Fruit fly (Drosophila melanogaster): ENCODE results near the gene CG31717.

- no peak for TF ChIP-seq Mnt (GFP tag; optimal IDR thresholded peaks at IDR 0.05)
- no peak for TF ChIP-seq cnc (optimal IDR thresholded peaks at IDR 0.05)
- TF ChIP-seq bab1 (GFP tag; optimal IDR thresholded peaks at IDR 0.05): no peak
- no peak for TF ChIP-seq toe (GFP tag; optimal IDR thresholded peaks at IDR 0.05)
- TF ChIP-seq CG14711 (tag; optimal IDR thresholded peaks at IDR 0.05): no peak
- TF ChIP-seq CG7045 (GFP tag; optimal IDR thresholded peaks at IDR 0.05): no peak
- no peak for TF ChIP-seq CG11617 (GFP tag; optimal IDR thresholded peaks at IDR 0.05)
- TF ChIP-seq CG12768 (GFP tag; optimal IDR thresholded peaks at IDR 0.05): no peak
- peak; percentile 75 for TF ChIP-seq kay (GFP tag; ENCODE audit: borderline replicate concordance)
- TF ChIP-seq tj (GFP tag; optimal IDR thresholded peaks at IDR 0.05): peak; percentile 4
- no peak for TF ChIP-seq Crg-1 (GFP tag; optimal IDR thresholded peaks at IDR 0.05)
- no peak for TF ChIP-seq pad (GFP tag; optimal IDR thresholded peaks at IDR 0.05)
Observed at dm6 chr2L:10298306-10298705, 47.8 kb downstream of the CG31717 start.

Measured in whole organism, adult.